Fruit fly (Drosophila melanogaster) whole organism, embryonic: ENCODE measurements around the gene eloF.

Experiments
- Adf1 ChIP-seq: fragments of 200-800 bp; sonication (Bioruptor generic); IDR thresholded peaks from 2 replicates; pipeline ENCODE4 v1.3.6; 2022; ENCODE audit warnings: missing biosample characterization, missing genetic modification characterization
- Bgb ChIP-seq: fragments of 200-800 bp; sonication (Bioruptor generic); IDR thresholded peaks from 2 replicates; pipeline ENCODE4 v1.3.6; 2022; ENCODE audit warnings: missing biosample characterization, missing genetic modification characterization; ENCODE audit not compliant: partially characterized antibody
- CG10543 ChIP-seq: fragments of 200-800 bp; sonication (Bioruptor generic); optimal IDR thresholded peaks from 3 replicates; lab custom pipeline; 2017; ENCODE audit warnings: missing biosample characterization, mild to moderate bottlenecking, missing genetic modification characterization, moderate library complexity
- CG12155 ChIP-seq: fragments of 200-800 bp; sonication (Bioruptor generic); optimal IDR thresholded peaks from 3 replicates; lab custom pipeline; 2016; ENCODE audit warnings: missing biosample characterization, missing genetic modification characterization
- CG13287 ChIP-seq: fragments of 200-800 bp; sonication (Bioruptor generic); IDR thresholded peaks from 2 replicates; pipeline ENCODE4 v1.3.6; 2022; ENCODE audit warnings: missing biosample characterization, missing genetic modification characterization; ENCODE audit not compliant: partially characterized antibody
- CG13894 ChIP-seq: fragments of 200-800 bp; sonication (Bioruptor generic); optimal IDR thresholded peaks from 3 replicates; lab custom pipeline; 2018; ENCODE audit warnings: missing biosample characterization, mild to moderate bottlenecking, missing genetic modification characterization, moderate library complexity
- CG15514 ChIP-seq: fragments of 200-800 bp; sonication (Bioruptor generic); optimal IDR thresholded peaks from 3 replicates; lab custom pipeline; 2017; ENCODE audit warnings: missing biosample characterization, missing genetic modification characterization, mild to moderate bottlenecking, moderate library complexity, missing genetic modification reagents
- CG17186 ChIP-seq: fragments of 200-800 bp; sonication (Bioruptor generic); optimal IDR thresholded peaks from 3 replicates; lab custom pipeline; 2017; ENCODE audit warnings: missing biosample characterization, missing genetic modification reagents, missing genetic modification characterization
- CG17328 ChIP-seq: fragments of 200-800 bp; sonication (Bioruptor generic); IDR thresholded peaks from 2 replicates; pipeline ENCODE4 v1.3.6; 2022; ENCODE audit warnings: missing biosample characterization, missing genetic modification characterization
- CG18619 ChIP-seq: fragments of 200-800 bp; sonication (Bioruptor generic); optimal IDR thresholded peaks from 3 replicates; lab custom pipeline; 2017; ENCODE audit warnings: missing biosample characterization, mild to moderate bottlenecking, missing genetic modification characterization
- CG2712 ChIP-seq: fragments of 200-800 bp; optimal IDR thresholded peaks from 3 replicates; lab custom pipeline; 2019; ENCODE audit warnings: missing biosample characterization, mild to moderate bottlenecking, missing genetic modification characterization, moderate library complexity
- CG3281 ChIP-seq: fragments of 200-800 bp; sonication (Bioruptor generic); optimal IDR thresholded peaks from 3 replicates; lab custom pipeline; 2017; ENCODE audit warnings: missing biosample characterization, mild to moderate bottlenecking, missing genetic modification characterization
- CG3847 ChIP-seq: fragments of 200-800 bp; sonication (Bioruptor generic); IDR thresholded peaks from 2 replicates; pipeline ENCODE4 v1.3.6; 2022; ENCODE audit warnings: missing biosample characterization, missing genetic modification characterization
- CG42726 ChIP-seq: fragments of 200-800 bp; sonication (Bioruptor generic); IDR thresholded peaks from 2 replicates; pipeline ENCODE4 v1.3.6; 2022; ENCODE audit warnings: missing biosample characterization, missing genetic modification characterization; ENCODE audit not compliant: partially characterized antibody
- CG7987 ChIP-seq: fragments of 200-800 bp; sonication (Bioruptor generic); optimal IDR thresholded peaks from 2 replicates; lab custom pipeline; 2018; ENCODE audit warnings: missing biosample characterization, mild to moderate bottlenecking, missing genetic modification characterization, moderate library complexity
- CG8290 ChIP-seq, 3 experiments: fragments of 200-800 bp; sonication (Bioruptor generic); optimal IDR thresholded peaks; 2 replicates each; lab custom pipeline; 2016 to 2019; ENCODE audit warnings: missing biosample characterization in 3 of 3, missing genetic modification characterization in 3 of 3, mild to moderate bottlenecking in 2 of 3, moderate library complexity in 1 of 3
- Dek ChIP-seq: fragments of 200-800 bp; sonication (Bioruptor generic); optimal IDR thresholded peaks from 3 replicates; lab custom pipeline; 2019; ENCODE audit warnings: missing biosample characterization, mild to moderate bottlenecking, missing genetic modification characterization, moderate library complexity
- Dp ChIP-seq: fragments of 200-800 bp; sonication (Bioruptor generic); optimal IDR thresholded peaks from 2 replicates; lab custom pipeline; 2018; ENCODE audit warnings: missing biosample characterization, mild to moderate bottlenecking, missing genetic modification characterization, moderate library complexity
- Dref ChIP-seq: fragments of 200-800 bp; sonication (Bioruptor generic); IDR thresholded peaks from 2 replicates; pipeline ENCODE4 v1.3.6; 2022; ENCODE audit warnings: missing biosample characterization, missing genetic modification characterization
- E2f2 ChIP-seq: fragments of 200-800 bp; sonication (Bioruptor generic); IDR thresholded peaks from 2 replicates; pipeline ENCODE4 v1.3.6; 2022; ENCODE audit warnings: missing biosample characterization, missing genetic modification characterization
- Fer1 ChIP-seq: fragments of 200-800 bp; sonication (Bioruptor generic); optimal IDR thresholded peaks from 2 replicates; lab custom pipeline; 2017; ENCODE audit warnings: missing biosample characterization, mild to moderate bottlenecking, missing genetic modification characterization
- H15 ChIP-seq: fragments of 200-800 bp; sonication (Bioruptor generic); IDR thresholded peaks from 3 replicates; pipeline ENCODE4 v1.3.6; 2022; ENCODE audit warnings: missing biosample characterization, missing genetic modification characterization
- HLH4C ChIP-seq: fragments of 200-800 bp; sonication (Bioruptor generic); IDR thresholded peaks from 3 replicates; pipeline ENCODE4 v1.3.6; 2022; ENCODE audit warnings: missing biosample characterization, missing genetic modification characterization; ENCODE audit not compliant: partially characterized antibody
- Lhr ChIP-seq: fragments of 200-800 bp; sonication (Bioruptor generic); optimal IDR thresholded peaks from 3 replicates; lab custom pipeline; 2017; ENCODE audit warnings: mild to moderate bottlenecking, missing biosample characterization, missing genetic modification reagents, missing genetic modification characterization
- Med ChIP-seq: fragments of 200-800 bp; sonication (Bioruptor generic); peaks from one replicate; lab custom pipeline; 2016; ENCODE audit warnings: missing biosample characterization, missing genetic modification characterization, mild to moderate bottlenecking, inconsistent platforms, moderate library complexity
- NC2α ChIP-seq: fragments of 200-800 bp; sonication (Bioruptor generic); optimal IDR thresholded peaks from 2 replicates; lab custom pipeline; 2016; ENCODE audit warnings: missing biosample characterization, missing genetic modification characterization
- Opbp ChIP-seq: fragments of 200-800 bp; sonication (Bioruptor generic); IDR thresholded peaks from 3 replicates; pipeline ENCODE4 v1.3.6; 2022; ENCODE audit warnings: missing biosample characterization, missing genetic modification characterization; ENCODE audit not compliant: partially characterized antibody
- Scr ChIP-seq: fragments of 200-800 bp; sonication (Bioruptor generic); IDR thresholded peaks from 2 replicates; pipeline ENCODE4 v1.3.6; 2022; ENCODE audit warnings: missing biosample characterization, missing genetic modification characterization; ENCODE audit not compliant: partially characterized antibody
- amos ChIP-seq: fragments of 200-800 bp; sonication (Bioruptor generic); IDR thresholded peaks from 2 replicates; pipeline ENCODE4 v1.3.6; 2022; ENCODE audit warnings: missing biosample characterization, missing genetic modification characterization; ENCODE audit not compliant: partially characterized antibody
- az2 ChIP-seq: fragments of 200-800 bp; sonication (Bioruptor generic); optimal IDR thresholded peaks from 3 replicates; lab custom pipeline; 2016; ENCODE audit warnings: missing biosample characterization, missing genetic modification characterization
- bigmax ChIP-seq: fragments of 200-800 bp; sonication (Bioruptor generic); optimal IDR thresholded peaks from 2 replicates; lab custom pipeline; 2018; ENCODE audit warnings: missing biosample characterization, mild to moderate bottlenecking, missing genetic modification characterization
- bsh ChIP-seq, 2 experiments: fragments of 200-800 bp; sonication (Bioruptor generic); optimal IDR thresholded peaks; 2 replicates each; lab custom pipeline; 2017 to 2018; ENCODE audit warnings: mild to moderate bottlenecking in 2 of 2, missing biosample characterization in 2 of 2, missing genetic modification characterization in 2 of 2, moderate library complexity in 1 of 2
- crol ChIP-seq: fragments of 200-800 bp; sonication (Bioruptor generic); IDR thresholded peaks from 2 replicates; pipeline ENCODE4 v1.3.6; 2022; ENCODE audit warnings: missing biosample characterization, missing genetic modification characterization
- dm ChIP-seq: fragments of 200-800 bp; sonication (Bioruptor generic); optimal IDR thresholded peaks from 3 replicates; lab custom pipeline; 2016; ENCODE audit warnings: missing biosample characterization, missing genetic modification characterization
- ewg ChIP-seq: fragments of 200-800 bp; sonication (Bioruptor generic); optimal IDR thresholded peaks from 3 replicates; lab custom pipeline; 2017; ENCODE audit warnings: mild to moderate bottlenecking, missing biosample characterization, missing genetic modification reagents, missing genetic modification characterization
- fd64A ChIP-seq: fragments of 200-800 bp; sonication (Bioruptor generic); optimal IDR thresholded peaks from 3 replicates; lab custom pipeline; 2018; ENCODE audit warnings: missing biosample characterization, mild to moderate bottlenecking, missing genetic modification characterization
- gro ChIP-seq: fragments of 200-800 bp; sonication (Bioruptor generic); optimal IDR thresholded peaks from 2 replicates; lab custom pipeline; 2016; ENCODE audit warnings: missing biosample characterization, missing genetic modification characterization
- inv ChIP-seq: fragments of 200-800 bp; sonication (Bioruptor generic); IDR thresholded peaks from 2 replicates; pipeline ENCODE4 v1.3.6; 2022; ENCODE audit warnings: missing biosample characterization, missing genetic modification characterization; ENCODE audit not compliant: partially characterized antibody
- ken ChIP-seq: fragments of 200-800 bp; sonication (Bioruptor generic); IDR thresholded peaks from 3 replicates; pipeline ENCODE4 v1.3.6; 2022; ENCODE audit warnings: missing biosample characterization, missing genetic modification characterization
- lab ChIP-seq: fragments of 200-800 bp; sonication (Bioruptor generic); optimal IDR thresholded peaks from 3 replicates; lab custom pipeline; 2017; ENCODE audit warnings: missing biosample characterization, missing genetic modification characterization, mild to moderate bottlenecking, moderate library complexity, missing genetic modification reagents
- pita ChIP-seq: fragments of 200-800 bp; sonication (Bioruptor generic); optimal IDR thresholded peaks from 2 replicates; lab custom pipeline; 2017; ENCODE audit warnings: missing biosample characterization, mild to moderate bottlenecking, missing genetic modification characterization
- schlank ChIP-seq: fragments of 200-800 bp; sonication (Bioruptor generic); optimal IDR thresholded peaks from 2 replicates; lab custom pipeline; 2018; ENCODE audit warnings: missing biosample characterization, mild to moderate bottlenecking, missing genetic modification characterization
- sens ChIP-seq: fragments of 200-800 bp; sonication (Bioruptor generic); peaks from one replicate; lab custom pipeline; 2016; ENCODE audit warnings: missing biosample characterization, missing genetic modification characterization
- sisA ChIP-seq: fragments of 200-800 bp; sonication (Bioruptor generic); IDR thresholded peaks from 2 replicates; pipeline ENCODE4 v1.3.6; 2022; ENCODE audit warnings: missing biosample characterization, missing genetic modification characterization
- sr ChIP-seq: fragments of 200-800 bp; sonication (Bioruptor generic); IDR thresholded peaks from 3 replicates; pipeline ENCODE4 v1.3.6; 2022; ENCODE audit warnings: missing biosample characterization, missing genetic modification characterization
- unc-4 ChIP-seq: fragments of 200-800 bp; sonication (Bioruptor generic); IDR thresholded peaks from 2 replicates; pipeline ENCODE4 v1.3.6; 2022; ENCODE audit warnings: missing biosample characterization, missing genetic modification characterization; ENCODE audit not compliant: partially characterized antibody

Gene eloF

DNA sequence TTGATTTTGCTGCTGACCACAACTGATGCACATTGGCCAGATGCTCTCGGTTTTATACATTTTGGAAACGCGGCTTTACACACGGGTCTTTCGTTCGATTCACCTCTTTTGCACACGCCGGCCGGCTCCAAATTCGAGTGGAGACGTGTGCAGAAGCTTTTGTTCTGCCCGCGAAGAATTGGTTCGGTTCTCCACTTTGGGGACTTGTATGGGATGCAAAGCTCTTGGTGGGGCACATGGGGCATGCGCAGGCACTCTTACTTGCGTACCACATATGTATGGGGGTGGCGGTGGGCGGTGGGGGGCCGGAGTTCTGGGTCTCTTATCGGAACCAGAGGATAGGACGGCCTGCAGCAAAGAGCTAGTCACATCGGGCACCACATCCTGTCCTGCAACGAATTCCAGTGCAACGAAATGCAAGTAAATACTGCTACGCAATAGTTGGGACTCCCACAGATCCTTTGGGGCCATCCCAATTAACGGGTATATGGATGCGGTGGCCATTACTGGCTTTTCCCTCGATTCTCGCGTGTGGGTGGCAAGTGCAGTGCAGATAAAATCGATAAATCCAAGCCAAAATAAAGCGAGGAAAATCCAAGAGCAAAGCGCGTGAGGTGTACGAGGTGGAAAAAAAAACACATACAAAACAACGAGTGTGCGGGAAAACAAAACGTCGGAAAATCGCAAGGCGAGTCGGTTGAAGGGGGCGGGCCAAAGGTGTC, 29.5 kb upstream of the eloF start, which contains the start of the genes MtnA and CG8500 (continued):
- TF ChIP-seq Bgb (GFP tag; lab: Robert Waterston, UW) (peak; percentile 54; the same call in 1 of the 2 replicates), crol (GFP tag; lab: Robert Waterston, UW) (peak; percentile 93), CG18619 (no peak), fd64A (GFP tag; lab: Kevin White, UChicago) (no peak), lab (GFP tag; lab: Kevin White, UChicago) (peak; percentile 51), ken (0 out of 3 replicates have a peak, but pooled peaks have one; percentile 31), CG10543 (peak; percentile 37), E2f2 (GFP tag; lab: Robert Waterston, UW) (peak; percentile 68), sisA (GFP tag; lab: Robert Waterston, UW) (no peak), CG12155 (GFP tag; lab: Kevin White, UChicago) (peak; percentile 20), H15 (no peak), CG15514 (peak; percentile 96), bsh (GFP tag; optimal IDR thresholded peaks at IDR 0.05; lab: Kevin White, UChicago) (no peak), NC2α (no peak), Fer1 (GFP tag; lab: Kevin White, UChicago) (peak; percentile 55), schlank (tag; lab: Kevin White, UChicago) (no peak), Dek (tag; lab: Kevin White, UChicago) (peak; percentile 53), CG13894 (tag; lab: Kevin White, UChicago) (peak; percentile 26), Dp (GFP tag; lab: Kevin White, UChicago) (peak; percentile 64), sens (peak; percentile 33), Opbp (GFP tag; lab: Robert Waterston, UW) (0 out of 3 replicates have a peak, but pooled peaks have one; percentile 24), Lhr (GFP tag; lab: Kevin White, UChicago) (peak; percentile 13), az2 (no peak), CG8290 (GFP tag; optimal IDR thresholded peaks at IDR 0.05; lab: Kevin White, UChicago) (no peak), CG8290 (tag; optimal IDR thresholded peaks at IDR 0.05; lab: Kevin White, UChicago) (peak in 1 of 2 experiments; percentile 62), inv (GFP tag; lab: Robert Waterston, UW) (peak; percentile 28; the same call in 1 of the 2 replicates), CG3281 (GFP tag; lab: Kevin White, UChicago) (peak; percentile 8), CG17186 (GFP tag; lab: Kevin White, UChicago) (no peak), Scr (GFP tag; lab: Robert Waterston, UW) (no peak), gro (GFP tag; lab: Kevin White, UChicago) (no peak), CG3847 (GFP tag; lab: Robert Waterston, UW) (0 out of 2 replicates have a peak, but pooled peaks have one; percentile 7), dm (GFP tag; lab: Kevin White, UChicago) (peak; percentile 3), CG13287 (GFP tag; lab: Robert Waterston, UW) (peak; percentile 51), bigmax (GFP tag; lab: Kevin White, UChicago) (peak; percentile 12), pita (GFP tag; lab: Kevin White, UChicago) (peak; percentile 54), sr (GFP tag; lab: Robert Waterston, UW) (0 out of 3 replicates have a peak, but pooled peaks have one; percentile 7), CG7987 (peak; percentile 30), CG42726 (peak; percentile 52; the same call in 1 of the 2 replicates), unc-4 (0 out of 2 replicates have a peak, but pooled peaks have one; percentile 28), CG2712 (tag; lab: Kevin White, UChicago) (no peak), ewg (GFP tag; lab: Kevin White, UChicago) (peak; percentile 99), Med (GFP tag; lab: Kevin White, UChicago) (peak; percentile 81), Adf1 (GFP tag; lab: Robert Waterston, UW) (peak; percentile 45; the same call in 1 of the 2 replicates), amos (GFP tag; lab: Robert Waterston, UW) (peak; percentile 44; the same call in 1 of the 2 replicates), HLH4C (0 out of 3 replicates have a peak, but pooled peaks have one; percentile 24), CG17328 (GFP tag; lab: Robert Waterston, UW) (no peak), Dref (0 out of 2 replicates have a peak, but pooled peaks have one; percentile 28)
